Worm (Caenorhabditis elegans): Measurements from ENCODE around the gene upp-1.

Gene upp-1

ce11 chrIII:7655932-7656331 is 13.0 kb upstream of the upp-1 start, which contains the start of gene baz-2:
TSS of gene baz-2 (minus strand) at chrIII:7656032.
- no peak for TF ChIP-seq ceh-30 (tag; optimal IDR thresholded peaks at IDR 0.05)
- no peak for TF ChIP-seq ztf-16 (tag; optimal IDR thresholded peaks at IDR 0.05)
- TF ChIP-seq madf-2 (tag; optimal IDR thresholded peaks at IDR 0.05), result no peak
- TF ChIP-seq dmd-4 (tag; optimal IDR thresholded peaks at IDR 0.05; ENCODE audit: borderline replicate concordance), result no peak
- TF ChIP-seq ttx-3 (tag; optimal IDR thresholded peaks at IDR 0.05), result no peak
- TF ChIP-seq zip-5 (tag; optimal IDR thresholded peaks at IDR 0.05), result no peak

DNA sequence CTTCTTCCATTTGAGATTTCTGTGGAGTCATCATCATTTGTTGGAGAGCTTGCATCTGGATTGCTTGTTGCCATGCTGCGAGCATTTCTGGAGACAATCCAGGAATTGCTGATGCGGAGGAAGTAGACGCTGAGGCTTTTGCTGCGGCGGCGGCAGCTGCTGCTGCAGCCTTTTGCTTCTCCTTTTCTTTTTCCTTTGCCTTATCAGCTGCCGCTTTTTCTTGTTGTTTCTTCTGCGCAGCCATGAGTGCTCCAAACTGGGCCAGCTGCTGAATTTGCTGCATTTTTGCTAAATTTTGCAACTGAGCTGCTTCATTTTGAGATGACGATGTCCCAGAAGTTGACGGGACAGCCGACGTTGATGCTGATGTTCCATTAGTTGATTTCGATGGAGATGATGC is 12.6 kb upstream of the upp-1 start:
- TF ChIP-seq odd-2 (tag; optimal IDR thresholded peaks at IDR 0.05) (no peak), nhr-11 (tag; optimal IDR thresholded peaks at IDR 0.05) (no peak), lim-6 (tag; optimal IDR thresholded peaks at IDR 0.05) (no peak), syd-9 (tag; optimal IDR thresholded peaks at IDR 0.05) (no peak), hlh-6 (tag; optimal IDR thresholded peaks at IDR 0.05) (no peak), hlh-8 (tag; optimal IDR thresholded peaks at IDR 0.05) (no peak), madf-2 (tag; optimal IDR thresholded peaks at IDR 0.05) (no peak), eyg-1 (tag; optimal IDR thresholded peaks at IDR 0.05) (no peak), elt-4 (tag; optimal IDR thresholded peaks at IDR 0.05) (no peak)

DNA sequence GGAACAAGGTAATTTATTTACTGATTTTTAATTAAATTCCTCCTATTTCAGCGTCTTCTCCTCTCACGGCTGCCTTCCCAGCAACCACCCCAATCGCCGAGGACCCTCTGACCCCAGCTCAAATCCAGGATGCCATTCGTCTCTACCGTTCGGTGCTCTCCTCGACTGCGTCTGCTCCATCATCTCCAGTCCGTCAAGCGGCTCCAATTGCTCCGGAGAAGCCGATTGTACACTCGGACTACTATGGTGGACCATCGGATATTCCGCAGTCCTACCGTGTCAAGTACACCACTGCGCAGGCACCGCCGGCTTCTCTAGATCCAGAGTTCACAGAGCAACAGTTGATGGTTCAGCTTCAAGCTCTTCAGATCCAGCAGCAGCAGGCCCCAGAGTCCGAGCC is 5.9 kb upstream of the upp-1 start:
- no peak for TF ChIP-seq hlh-8 (tag; optimal IDR thresholded peaks at IDR 0.05)
- TF ChIP-seq elt-4 (tag; optimal IDR thresholded peaks at IDR 0.05), result peak; percentile 51
- TF ChIP-seq ceh-14 (tag; optimal IDR thresholded peaks at IDR 0.05), result no peak

DNA sequence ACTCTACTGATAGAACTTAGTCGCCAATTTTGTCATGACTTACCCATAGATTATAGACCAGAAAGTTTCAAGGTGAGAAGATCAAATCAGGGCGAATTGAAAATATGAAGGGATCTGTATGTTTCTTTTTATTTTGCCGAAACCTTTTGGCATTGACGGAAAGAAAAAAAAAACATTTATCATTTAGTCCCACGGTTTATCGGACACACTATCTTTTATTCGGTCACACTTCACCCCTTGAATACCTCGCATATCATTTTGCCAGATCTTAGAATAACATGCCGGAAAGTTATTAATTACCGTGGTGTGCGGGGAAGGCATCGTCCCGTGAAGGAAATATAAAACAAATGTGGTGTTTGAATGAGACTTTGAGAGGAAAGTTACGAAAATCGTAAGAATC is 2.2 kb upstream of the upp-1 start:
- TF ChIP-seq ahr-1 (tag; optimal IDR thresholded peaks at IDR 0.05) (no peak), zip-5 (tag; optimal IDR thresholded peaks at IDR 0.05) (no peak), syd-9 (tag; optimal IDR thresholded peaks at IDR 0.05) (no peak), ceh-2 (tag; optimal IDR thresholded peaks at IDR 0.05) (no peak), tbx-7 (tag; optimal IDR thresholded peaks at IDR 0.05) (no peak), hlh-13 (GFP tag; optimal IDR thresholded peaks at IDR 0.05) (no peak), rnt-1 (tag; optimal IDR thresholded peaks at IDR 0.05) (no peak), fax-1 (tag; optimal IDR thresholded peaks at IDR 0.05) (no peak), F13H6.1 (tag; optimal IDR thresholded peaks at IDR 0.05) (no peak), ceh-22 (tag; optimal IDR thresholded peaks at IDR 0.05) (no peak), che-1 (tag; optimal IDR thresholded peaks at IDR 0.05) (no peak), pha-4 (tag; optimal IDR thresholded peaks at IDR 0.05) (no peak), eyg-1 (tag; optimal IDR thresholded peaks at IDR 0.05) (no peak), tbx-2 (tag; optimal IDR thresholded peaks at IDR 0.05) (no peak), mec-3 (tag; optimal IDR thresholded peaks at IDR 0.05; ENCODE audit: borderline replicate concordance) (no peak), ceh-9 (tag; optimal IDR thresholded peaks at IDR 0.05) (no peak)

ce11 chrIII:7643902-7644641 is 1.2 kb upstream of the upp-1 start:
- TF ChIP-seq K02D7.2 (tag; optimal IDR thresholded peaks at IDR 0.05) (no peak), ceh-48 (tag; optimal IDR thresholded peaks at IDR 0.05) (no peak), elt-2 (tag; optimal IDR thresholded peaks at IDR 0.05) (peak; percentile 96)

DNA sequence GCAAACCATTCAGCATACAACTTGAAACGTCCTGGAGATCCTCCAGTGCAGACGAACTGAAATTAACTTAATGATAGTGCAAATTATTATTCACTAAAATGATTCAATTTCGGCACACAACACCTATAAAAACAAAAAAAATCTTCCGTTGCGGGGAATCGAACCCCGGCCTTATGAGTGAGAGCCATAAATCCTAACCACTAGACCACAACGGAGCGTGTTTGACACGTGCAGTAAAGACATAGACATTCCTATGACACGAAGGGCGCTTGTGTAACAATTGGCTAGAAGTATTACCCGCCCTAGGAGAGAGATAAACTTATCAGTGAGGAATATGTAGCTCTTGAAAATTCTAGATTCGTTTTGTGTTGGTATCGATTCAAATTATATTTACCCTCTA is 886 bp downstream of the upp-1 start:
- TF ChIP-seq fkh-6 (tag; optimal IDR thresholded peaks at IDR 0.05) (peak; percentile 58), lin-11 (tag; optimal IDR thresholded peaks at IDR 0.05) (peak; percentile 21), T23F11.4 (GFP tag; optimal IDR thresholded peaks at IDR 0.05) (peak; percentile 9), sox-2 (GFP tag; IDR thresholded peaks at IDR 0.05) (peak; percentile 43; the same call in 1 of the 2 replicates), nhr-232 (tag; optimal IDR thresholded peaks at IDR 0.05) (peak; percentile 5), hlh-6 (tag; optimal IDR thresholded peaks at IDR 0.05) (peak; percentile 24), ceh-18 (tag; optimal IDR thresholded peaks at IDR 0.05) (no peak), ceh-48 (tag; optimal IDR thresholded peaks at IDR 0.05) (peak; percentile 11), Y22D7AL.16 (tag; optimal IDR thresholded peaks at IDR 0.05) (peak; percentile 48), pqm-1 (tag; optimal IDR thresholded peaks at IDR 0.05) (no peak), npax-4 (tag; optimal IDR thresholded peaks at IDR 0.05) (no peak), tbx-2 (tag; optimal IDR thresholded peaks at IDR 0.05) (peak; percentile 60), ceh-6 (GFP tag; optimal IDR thresholded peaks at IDR 0.05) (peak; percentile 44), madf-2 (tag; optimal IDR thresholded peaks at IDR 0.05) (peak; percentile 49), pat-9 (tag; optimal IDR thresholded peaks at IDR 0.05) (peak; percentile 27), C38D4.7 (GFP tag; optimal IDR thresholded peaks at IDR 0.05) (peak; percentile 36), fax-1 (tag; optimal IDR thresholded peaks at IDR 0.05) (peak; percentile 1), che-1 (tag; optimal IDR thresholded peaks at IDR 0.05) (peak; percentile 17)

Data from whole organism, late embryonic.